Worm (Caenorhabditis elegans): ENCODE data around the gene F43H9.3.

ce11 chrV:8050059-8050677 lies 25.4 kb upstream of the F43H9.3 start:
- TF ChIP-seq lin-13 (tag; optimal IDR thresholded peaks at IDR 0.05) (no peak), nhr-237 (tag; optimal IDR thresholded peaks at IDR 0.05) (no peak), ceh-43 (GFP tag; optimal IDR thresholded peaks at IDR 0.05) (no peak), lsy-2 (tag; optimal IDR thresholded peaks at IDR 0.05) (no peak), pha-4 (tag; optimal IDR thresholded peaks at IDR 0.05) (no peak), ztf-11 (tag; optimal IDR thresholded peaks at IDR 0.05) (no peak), ces-1 (GFP tag; optimal IDR thresholded peaks at IDR 0.05) (no peak), unc-62 (GFP tag; optimal IDR thresholded peaks at IDR 0.05) (no peak), elt-3 (tag; optimal IDR thresholded peaks at IDR 0.05) (no peak), bed-3 (GFP tag; optimal IDR thresholded peaks at IDR 0.05) (no peak), nhr-12 (tag; optimal IDR thresholded peaks at IDR 0.05) (no peak), snpc-4 (tag; optimal IDR thresholded peaks at IDR 0.05) (no peak), nhr-76 (tag; optimal IDR thresholded peaks at IDR 0.05) (no peak), zip-8 (tag; optimal IDR thresholded peaks at IDR 0.05) (no peak)

All from whole organism, mixed stage, embryonic.